Worm (Caenorhabditis elegans): Measurements from ENCODE around the gene gldi-9.

The gldi-9 gene

ce11 chrIII:2758092-2758491 is 1.9 kb upstream of the gldi-9 start:
- TF ChIP-seq ztf-22 (GFP tag; optimal IDR thresholded peaks at IDR 0.05) (no peak), lin-26 (GFP tag; IDR thresholded peaks at IDR 0.05) (0 out of 2 replicates have a peak, but pooled peaks have one; percentile 29)

- TF ChIP-seq B0336.3 (GFP tag; IDR thresholded peaks at IDR 0.05) (no peak), die-1 (tag; optimal IDR thresholded peaks at IDR 0.05) (no peak), rcor-1 (GFP tag; IDR thresholded peaks at IDR 0.05) (no peak), aptf-2 (GFP tag; conservative IDR thresholded peaks at IDR 0.05) (no peak), ztf-28 (GFP tag; IDR thresholded peaks at IDR 0.05) (no peak), D2030.7 (GFP tag; IDR thresholded peaks at IDR 0.05) (no peak), T07F8.4 (tag; optimal IDR thresholded peaks at IDR 0.05) (no peak), ztf-22 (GFP tag; optimal IDR thresholded peaks at IDR 0.05) (no peak), egl-18 (GFP tag; IDR thresholded peaks at IDR 0.05) (no peak), F37B4.10 (GFP tag; IDR thresholded peaks at IDR 0.05) (no peak), ets-4 (GFP tag; optimal IDR thresholded peaks at IDR 0.05) (no peak)
Measured at ce11 chrIII:2757478-2757877, 1.3 kb upstream of the gldi-9 start.

ce11 chrIII:2746553-2746952 is 9.6 kb downstream of the gldi-9 start, which contains the start of gene Y71H2AM.14:
TSS of gene Y71H2AM.14 (minus strand) at chrIII:2746653.
- no peak for TF ChIP-seq somi-1 (GFP tag; optimal IDR thresholded peaks at IDR 0.05)
- TF ChIP-seq mes-4 (tag; optimal IDR thresholded peaks at IDR 0.05): no peak
- TF ChIP-seq aptf-2 (GFP tag; conservative IDR thresholded peaks at IDR 0.05): no peak
- TF ChIP-seq nhr-27 (tag; optimal IDR thresholded peaks at IDR 0.05): no peak
- no peak for TF ChIP-seq nhr-120 (GFP tag; IDR thresholded peaks at IDR 0.05)
- TF ChIP-seq F10E7.11 (tag; optimal IDR thresholded peaks at IDR 0.05): no peak
- TF ChIP-seq zfh-2 (GFP tag; conservative IDR thresholded peaks at IDR 0.05): no peak
- TF ChIP-seq hsf-1 (GFP tag; IDR thresholded peaks at IDR 0.05): no peak
- no peak for TF ChIP-seq attf-6 (GFP tag; IDR thresholded peaks at IDR 0.05)
- TF ChIP-seq ama-1 (optimal IDR thresholded peaks at IDR 0.05): no peak
- TF ChIP-seq ama-1 (GFP tag; optimal IDR thresholded peaks at IDR 0.05): no peak

- TF ChIP-seq dpl-1 (GFP tag; optimal IDR thresholded peaks at IDR 0.05) (no peak), ztf-28 (GFP tag; IDR thresholded peaks at IDR 0.05) (no peak), athp-1 (tag; optimal IDR thresholded peaks at IDR 0.05) (no peak), dpff-1 (tag; optimal IDR thresholded peaks at IDR 0.05) (no peak), madf-8 (GFP tag; conservative IDR thresholded peaks at IDR 0.05) (no peak), tbp1 (GFP tag; optimal IDR thresholded peaks at IDR 0.05) (no peak), lir-1 (GFP tag; conservative IDR thresholded peaks at IDR 0.05) (no peak), gei-17 (GFP tag; optimal IDR thresholded peaks at IDR 0.05) (no peak), F49E8.2 (tag; optimal IDR thresholded peaks at IDR 0.05; ENCODE audit: insufficient read depth) (no peak), ceh-79 (tag; optimal IDR thresholded peaks at IDR 0.05) (no peak), ets-4 (GFP tag; optimal IDR thresholded peaks at IDR 0.05) (peak; percentile 50), aptf-3 (GFP tag; IDR thresholded peaks at IDR 0.05) (no peak), ztf-3 (GFP tag; optimal IDR thresholded peaks at IDR 0.05) (no peak), cebp-1 (GFP tag; IDR thresholded peaks at IDR 0.05) (no peak), cebp-1 (tag; optimal IDR thresholded peaks at IDR 0.05) (peak; percentile 57), nhr-80 (tag; optimal IDR thresholded peaks at IDR 0.05) (peak; percentile 88), F55B11.4 (tag; optimal IDR thresholded peaks at IDR 0.05; ENCODE audit: borderline replicate concordance, insufficient read depth) (no peak), efl-1 (GFP tag; optimal IDR thresholded peaks at IDR 0.05) (no peak), sptf-2 (GFP tag; optimal IDR thresholded peaks at IDR 0.05) (no peak), madf-3 (GFP tag; IDR thresholded peaks at IDR 0.05) (no peak), Y53F4B.3 (GFP tag; IDR thresholded peaks at IDR 0.05) (no peak), pha-4 (tag; optimal IDR thresholded peaks at IDR 0.05) (peak; percentile 73), D2030.7 (GFP tag; IDR thresholded peaks at IDR 0.05) (no peak), madf-6 (GFP tag; IDR thresholded peaks at IDR 0.05) (no peak), lag-1 (GFP tag; IDR thresholded peaks at IDR 0.05) (no peak), F23B12.7 (tag; optimal IDR thresholded peaks at IDR 0.05; ENCODE audit: insufficient read depth) (no peak), ztf-25 (GFP tag; IDR thresholded peaks at IDR 0.05) (no peak)
Measured at ce11 chrIII:2739469-2739868, 16.7 kb downstream of the gldi-9 start, which contains the start of gene cest-25. TSS of gene cest-25 (minus strand) at chrIII:2739531.

All from whole organism, young adult.